Fruit fly (Drosophila melanogaster) ovary, adult (tissue): ENCODE measurements around the gene Nepl8.
A peak's percentile ranks its signal among the peaks of the same experiment; 100 is the strongest.

ENCODE experiments used
- CG17801 ChIP-seq: fragments of 200-800 bp; optimal IDR thresholded peaks from 2 replicates; lab custom pipeline; 2019; ENCODE audit warnings: missing biosample characterization, mild to moderate bottlenecking, missing genetic modification characterization, moderate library complexity; ENCODE audit not compliant: partially characterized antibody

The Nepl8 gene

DNA sequence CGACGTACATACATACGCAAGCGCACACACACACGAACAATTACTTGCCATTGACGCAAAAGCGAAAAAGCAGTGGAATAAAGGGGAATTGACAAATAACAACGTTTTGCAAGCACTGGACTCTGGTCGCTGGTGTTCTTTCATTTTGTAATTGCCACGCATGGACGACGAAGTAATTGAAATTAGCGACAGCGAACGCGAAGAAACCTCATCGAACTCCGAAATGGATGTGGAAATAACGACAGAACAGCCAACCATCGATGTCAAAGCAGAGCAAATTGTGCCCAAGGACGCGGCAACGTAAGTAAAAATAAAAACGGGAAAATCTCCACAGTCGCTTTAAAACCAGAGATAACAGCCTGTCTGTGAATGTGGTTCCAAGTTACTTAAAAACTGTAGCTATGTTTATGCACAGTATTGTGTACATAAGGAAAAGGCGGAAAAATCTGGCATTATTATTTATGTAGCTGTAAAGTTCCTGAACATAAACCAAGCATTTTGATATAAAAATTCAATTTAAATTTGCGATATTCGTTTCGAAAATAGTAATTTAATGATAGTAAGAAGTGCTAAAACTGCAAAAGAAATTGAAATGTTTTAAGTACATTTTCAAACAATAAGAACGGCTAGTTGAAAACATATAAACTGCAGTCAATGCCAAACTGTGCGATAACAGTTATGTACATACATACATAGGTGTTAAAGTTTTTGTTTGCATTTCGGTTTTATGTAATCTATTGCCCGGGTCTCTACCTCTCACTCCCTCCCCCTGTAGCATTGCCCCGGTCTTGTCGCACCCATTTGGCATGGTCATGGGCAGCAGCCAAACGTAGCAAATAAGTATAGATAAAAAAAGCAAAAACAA is 4.0 kb downstream of the Nepl8 start:
- TF ChIP-seq CG17801 (GFP tag; lab: Kevin White, UChicago) = no peak

DNA sequence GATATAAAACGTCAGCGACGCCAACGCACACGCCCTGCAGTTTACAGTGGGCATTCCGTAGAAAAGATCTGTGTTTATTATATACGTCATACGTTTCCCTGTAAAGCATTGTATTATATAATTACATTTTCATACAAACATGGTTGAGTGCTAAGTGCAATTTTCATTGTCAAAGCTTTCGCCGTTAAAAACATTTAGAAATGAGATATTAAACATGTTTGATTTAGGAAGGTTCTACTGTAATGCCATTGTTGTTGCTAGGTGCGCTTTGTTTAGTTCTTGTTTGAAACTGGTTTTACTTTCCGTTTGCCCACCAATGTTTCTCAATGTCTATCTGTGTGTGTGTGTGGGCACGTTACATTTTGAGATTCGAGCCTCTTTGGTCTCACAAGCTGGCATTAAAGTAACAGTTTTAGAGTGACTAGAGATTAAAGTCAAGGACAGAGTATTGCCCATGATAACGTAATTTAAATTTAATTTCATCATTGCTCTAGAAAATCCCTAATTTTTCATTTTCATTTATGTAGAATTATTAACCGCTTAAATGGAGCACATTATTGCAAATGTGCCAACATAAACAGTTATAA is 4.8 kb downstream of the Nepl8 start:
- TF ChIP-seq CG17801 (GFP tag; lab: Kevin White, UChicago) = peak; percentile 85

- TF ChIP-seq CG17801 (GFP tag; lab: Kevin White, UChicago) = no peak
Observed at dm6 chr2L:16493999-16494741, 6.2 kb downstream of the Nepl8 start.

DNA sequence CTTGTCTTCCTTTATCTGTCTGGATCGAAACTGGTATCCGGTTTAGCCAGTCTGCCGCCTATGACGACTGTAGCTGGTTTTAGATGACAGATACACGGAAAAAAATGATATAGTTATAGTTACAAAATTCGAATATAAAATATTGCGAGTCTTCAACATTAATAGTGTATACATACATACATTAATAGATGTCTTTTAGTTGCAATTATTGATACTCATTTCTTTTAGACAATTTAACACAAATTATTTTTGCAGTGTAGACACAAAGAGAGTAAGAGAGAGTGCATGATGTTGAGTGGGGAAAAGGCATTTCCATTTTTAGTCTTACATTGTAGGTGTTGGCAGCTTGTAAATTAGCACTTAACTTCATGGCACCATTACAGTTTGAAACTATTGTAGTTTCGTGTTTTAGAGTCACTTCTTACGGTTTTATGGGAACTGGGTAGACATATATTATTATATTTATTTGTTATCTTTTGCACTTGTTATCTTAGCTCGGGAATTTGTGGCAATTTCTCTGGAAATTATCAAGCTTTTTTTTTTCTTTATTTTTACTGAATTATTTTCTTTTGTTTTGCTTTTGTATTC is 7.3 kb downstream of the Nepl8 start:
- no peak for TF ChIP-seq CG17801 (GFP tag; lab: Kevin White, UChicago)

- no peak for TF ChIP-seq CG17801 (GFP tag; lab: Kevin White, UChicago)
Observed at dm6 chr2L:16497196-16497595, 9.2 kb downstream of the Nepl8 start.

DNA sequence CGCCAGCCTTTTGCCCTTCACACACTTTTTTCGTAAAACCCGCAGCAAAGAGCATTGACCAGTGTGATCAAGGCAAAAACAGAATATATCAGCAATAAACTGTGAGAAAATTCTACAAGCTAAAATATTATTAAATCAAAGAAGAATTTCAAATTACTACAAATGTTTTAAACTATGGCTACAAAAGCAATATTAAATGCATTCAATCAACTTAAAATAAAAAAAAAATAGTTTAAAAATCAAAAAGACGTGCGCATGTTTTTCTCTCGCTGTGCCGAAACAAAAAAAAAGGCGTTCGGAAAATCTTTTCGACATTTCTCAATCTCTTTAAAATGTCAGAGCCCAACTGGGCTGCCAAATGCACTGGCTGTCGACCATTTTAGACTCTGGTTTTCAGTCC is 10.2 kb downstream of the Nepl8 start:
- TF ChIP-seq CG17801 (GFP tag; lab: Kevin White, UChicago) = no peak

DNA sequence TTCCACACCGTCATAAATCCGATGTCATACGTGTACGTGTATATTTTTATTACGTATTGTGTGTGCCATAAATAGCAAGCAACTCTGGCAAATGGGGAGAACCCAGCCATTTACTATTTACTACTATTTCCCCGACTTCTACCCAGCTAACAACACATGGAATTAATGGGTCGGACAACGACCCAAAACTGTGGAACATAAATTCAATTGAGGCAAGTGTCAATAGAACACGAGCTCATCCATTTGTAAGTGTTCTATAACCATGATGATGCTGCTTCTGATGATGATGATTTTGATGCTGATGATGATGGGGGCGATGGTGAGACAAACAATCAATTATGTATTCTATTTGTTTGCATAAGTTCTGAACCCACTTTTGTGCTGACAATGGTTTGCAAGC is 11.6 kb downstream of the Nepl8 start:
- no peak for TF ChIP-seq CG17801 (GFP tag; lab: Kevin White, UChicago)

dm6 chr2L:16500469-16500868 is 12.5 kb downstream of the Nepl8 start:
- TF ChIP-seq CG17801 (GFP tag; lab: Kevin White, UChicago) = peak; percentile 20

dm6 chr2L:16501366-16501765 is 13.4 kb downstream of the Nepl8 start:
- no peak for TF ChIP-seq CG17801 (GFP tag; lab: Kevin White, UChicago)

dm6 chr2L:16502898-16503551 is 15.1 kb downstream of the Nepl8 start:
- TF ChIP-seq CG17801 (GFP tag; lab: Kevin White, UChicago) = no peak

- no peak for TF ChIP-seq CG17801 (GFP tag; lab: Kevin White, UChicago)
Observed at dm6 chr2L:16507197-16507596, 19.2 kb downstream of the Nepl8 start.

DNA sequence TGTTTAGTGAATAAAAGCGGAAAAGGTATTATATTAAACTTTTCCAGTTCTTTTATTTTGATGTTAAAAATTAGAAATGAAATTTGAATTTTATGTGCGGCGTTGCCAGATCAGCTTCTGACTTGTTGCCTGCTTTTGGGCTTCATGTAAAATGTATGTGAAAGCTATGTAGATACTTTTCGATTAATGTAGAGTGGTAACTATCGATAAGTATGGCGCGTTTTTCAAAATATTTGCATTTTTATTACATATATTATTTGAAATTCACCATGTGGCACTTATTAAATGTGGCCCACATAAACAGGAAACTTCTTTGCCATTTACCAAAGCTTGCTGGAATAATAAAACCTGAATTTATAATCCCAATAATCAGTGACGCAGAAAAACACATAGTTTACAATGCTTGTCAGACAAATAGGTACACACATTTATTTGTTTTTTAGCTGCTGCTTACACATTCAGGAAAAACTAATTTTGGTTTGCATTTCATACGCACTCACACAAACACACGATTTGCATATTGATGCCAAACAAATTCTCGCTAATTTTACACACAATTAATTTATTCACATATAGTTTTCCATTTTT is 19.8 kb downstream of the Nepl8 start:
- TF ChIP-seq CG17801 (GFP tag; lab: Kevin White, UChicago) = no peak

DNA sequence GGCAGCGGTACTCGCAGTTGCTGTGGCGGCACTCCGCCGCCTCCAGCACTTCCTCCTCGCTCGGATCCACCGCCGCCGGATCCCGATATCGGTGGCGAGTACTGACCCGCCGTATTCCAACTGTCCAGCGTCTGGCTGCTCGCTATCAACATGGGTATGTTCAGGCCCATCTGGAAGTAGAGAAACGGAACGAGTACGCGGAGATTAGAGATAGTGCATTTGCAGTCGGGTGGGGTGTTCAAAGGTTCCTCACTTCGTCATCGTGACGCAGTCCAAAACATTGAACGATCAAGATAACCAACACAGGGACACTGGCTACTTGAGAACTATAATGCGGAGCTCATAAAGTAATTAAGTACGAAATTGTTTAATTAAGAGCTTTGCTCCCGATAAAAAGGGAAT is 23.3 kb downstream of the Nepl8 start:
- TF ChIP-seq CG17801 (GFP tag; lab: Kevin White, UChicago) = no peak
